Worm (Caenorhabditis elegans) whole organism, young adult: Measurements from ENCODE around the gene slc-36.5.
A peak's percentile ranks its signal among the peaks of the same experiment; 100 is the strongest.

Experiments used
- B0035.1 ChIP-seq: sonication (generic microtip); optimal IDR thresholded peaks from 2 replicates; lab custom pipeline; 2016; ENCODE audit warnings: missing genetic modification characterization, mild to moderate bottlenecking, missing compliant biosample characterization, missing genotype, missing genetic modification reagents
- B0336.3 ChIP-seq: fragments of 200-800 bp; sonication (Bioruptor generic); IDR thresholded peaks from 2 replicates; pipeline ENCODE4 v1.3.6; 2022; ENCODE audit warnings: missing genetic modification characterization, missing compliant biosample characterization
- F52B5.7 ChIP-seq: sonication (generic microtip); optimal IDR thresholded peaks from 2 replicates; lab custom pipeline; 2016; ENCODE audit warnings: mild to moderate bottlenecking, missing genetic modification characterization, missing compliant biosample characterization
- F57A8.1 ChIP-seq: fragments of 200-800 bp; sonication (Bioruptor generic); optimal IDR thresholded peaks from 2 replicates; lab custom pipeline; 2018; ENCODE audit warnings: mild to moderate bottlenecking, missing genetic modification characterization, moderate library complexity, missing compliant biosample characterization
- F57C9.4 ChIP-seq: sonication (generic microtip); optimal IDR thresholded peaks from 2 replicates; lab custom pipeline; 2017; ENCODE audit warnings: mild to moderate bottlenecking, missing genetic modification characterization, missing compliant biosample characterization
- cebp-1 ChIP-seq, 2 experiments: fragments of 200-800 bp in 1 of 2; sonication (Bioruptor generic) in 1 of 2; sonication (generic microtip) in 1 of 2; IDR thresholded peaks in 1 of 2; optimal IDR thresholded peaks in 1 of 2; 2 replicates each; pipeline versions ENCODE4 v1.3.6 to Lab custom; 2017 to 2022; ENCODE audit warnings: missing compliant biosample characterization in 2 of 2, missing genetic modification characterization in 2 of 2, mild to moderate bottlenecking in 1 of 2, missing genetic modification reagents in 1 of 2, moderate library complexity in 1 of 2
- ceh-27 ChIP-seq: fragments of 200-800 bp; sonication (Bioruptor generic); optimal IDR thresholded peaks from 2 replicates; lab custom pipeline; 2018; ENCODE audit warnings: mild to moderate bottlenecking, missing genetic modification characterization, moderate library complexity, missing compliant biosample characterization
- ceh-79 ChIP-seq: sonication (generic microtip); optimal IDR thresholded peaks from 2 replicates; lab custom pipeline; 2017; ENCODE audit warnings: mild to moderate bottlenecking, missing genetic modification characterization, missing compliant biosample characterization
- chd-7 ChIP-seq: sonication (generic microtip); optimal IDR thresholded peaks from 2 replicates; lab custom pipeline; 2016; ENCODE audit warnings: mild to moderate bottlenecking, missing genetic modification characterization, moderate library complexity, missing compliant biosample characterization
- dox-1 ChIP-seq: fragments of 200-800 bp; sonication (Bioruptor generic); IDR thresholded peaks from 2 replicates; pipeline ENCODE4 v1.3.6; 2022; ENCODE audit warnings: missing genetic modification reagents, missing genetic modification characterization, missing compliant biosample characterization
- dpl-1 ChIP-seq: fragments of 150-350 bp; optimal IDR thresholded peaks from 2 replicates; lab custom pipeline; 2014; ENCODE audit warnings: missing biosample characterization, missing genetic modification reagents, missing genetic modification characterization
- efl-1 ChIP-seq: fragments of 150-350 bp; optimal IDR thresholded peaks from 2 replicates; lab custom pipeline; 2014; ENCODE audit warnings: missing biosample characterization, missing genetic modification reagents, missing genetic modification characterization
- ekl-4 ChIP-seq: fragments of 200-800 bp; sonication (Bioruptor generic); IDR thresholded peaks from 2 replicates; pipeline ENCODE4 v1.3.6; 2022; ENCODE audit warnings: missing genetic modification reagents, missing genetic modification characterization, missing compliant biosample characterization
- hmg-1.2 ChIP-seq: fragments of 200-800 bp; sonication (Bioruptor generic); IDR thresholded peaks from 2 replicates; pipeline ENCODE4 v1.3.6; 2022; ENCODE audit warnings: missing genetic modification reagents, missing genetic modification characterization, missing compliant biosample characterization
- hsf-1 ChIP-seq: fragments of 200-800 bp; sonication (Bioruptor generic); IDR thresholded peaks from 2 replicates; pipeline ENCODE4 v1.3.6; 2022; ENCODE audit warnings: missing genetic modification reagents, missing genetic modification characterization, missing compliant biosample characterization
- let-526 ChIP-seq: fragments of 200-800 bp; sonication (Bioruptor generic); IDR thresholded peaks from 2 replicates; pipeline ENCODE4 v1.3.6; 2022; ENCODE audit warnings: missing genetic modification reagents, missing genetic modification characterization, missing compliant biosample characterization
- lin-35 ChIP-seq, 3 experiments: fragments of 150-350 bp in 2 of 3; sonication (generic microtip) in 1 of 3; optimal IDR thresholded peaks; 2 replicates each; lab custom pipeline; 2014 to 2018; ENCODE audit warnings: missing biosample characterization in 3 of 3, missing genetic modification characterization in 3 of 3, missing genetic modification reagents in 3 of 3
- lin-40 ChIP-seq: sonication (generic microtip); optimal IDR thresholded peaks from 2 replicates; lab custom pipeline; 2016; ENCODE audit warnings: missing genetic modification characterization, mild to moderate bottlenecking, missing compliant biosample characterization, missing genotype, missing genetic modification reagents
- lin-54 ChIP-seq: fragments of 200-800 bp; sonication (Bioruptor generic); optimal IDR thresholded peaks from 2 replicates; lab custom pipeline; 2018; ENCODE audit warnings: mild to moderate bottlenecking, missing genetic modification characterization, missing compliant biosample characterization
- lsl-1 ChIP-seq: fragments of 200-800 bp; sonication (Bioruptor generic); optimal IDR thresholded peaks from 2 replicates; lab custom pipeline; 2018; ENCODE audit warnings: mild to moderate bottlenecking, missing genetic modification characterization, moderate library complexity, missing compliant biosample characterization
- madf-8 ChIP-seq: fragments of 200-800 bp; sonication (Bioruptor generic); conservative IDR thresholded peaks from 2 replicates; pipeline ENCODE4 v1.3.6; 2022; ENCODE audit warnings: missing genetic modification reagents, missing genetic modification characterization, missing compliant biosample characterization
- mes-4 ChIP-seq: sonication (generic microtip); optimal IDR thresholded peaks from 2 replicates; lab custom pipeline; 2016; ENCODE audit warnings: missing genotype, missing genetic modification characterization, missing compliant biosample characterization
- nfya-1 ChIP-seq: sonication (generic microtip); optimal IDR thresholded peaks from 2 replicates; lab custom pipeline; 2017; ENCODE audit warnings: antibody characterized with exemption, missing compliant biosample characterization, missing genetic modification characterization, borderline replicate concordance; ENCODE audit not compliant: insufficient read depth
- nfyb-1 ChIP-seq: fragments of 200-800 bp; sonication (Bioruptor generic); IDR thresholded peaks from 2 replicates; pipeline ENCODE4 v1.3.6; 2022; ENCODE audit warnings: missing genetic modification reagents, missing genetic modification characterization, missing compliant biosample characterization
- nhr-80 ChIP-seq: sonication (generic microtip); optimal IDR thresholded peaks from 2 replicates; lab custom pipeline; 2016; ENCODE audit warnings: missing genetic modification characterization, missing compliant biosample characterization
- pha-4 ChIP-seq: fragments of 150-350 bp; sonication (generic microtip); optimal IDR thresholded peaks from 2 replicates; lab custom pipeline; 2014; ENCODE audit warnings: missing biosample characterization, missing genetic modification reagents, missing genetic modification characterization
- rec-8 ChIP-seq, 2 experiments: sonication (generic microtip); optimal IDR thresholded peaks; 2 replicates each; lab custom pipeline; 2016; ENCODE audit warnings: mild to moderate bottlenecking in 2 of 2, missing genetic modification characterization in 2 of 2, missing genetic modification reagents in 2 of 2, missing genotype in 2 of 2, missing biosample characterization in 1 of 2, missing compliant biosample characterization in 1 of 2, moderate library complexity in 1 of 2
- rpc-1 ChIP-seq, 2 experiments: fragments of 150-350 bp in 1 of 2; sonication (generic microtip) in 1 of 2; optimal IDR thresholded peaks; 2 replicates each; lab custom pipeline; 2014 to 2018; ENCODE audit warnings: missing biosample characterization in 1 of 2, missing genetic modification characterization in 1 of 2, missing genetic modification reagents in 1 of 2, missing genotype in 1 of 2
- snpc-3.4 ChIP-seq: sonication (generic microtip); optimal IDR thresholded peaks from 2 replicates; lab custom pipeline; 2017; ENCODE audit warnings: missing genetic modification characterization, mild to moderate bottlenecking, missing compliant biosample characterization, antibody characterized with exemption, moderate library complexity, missing genotype, missing genetic modification reagents
- somi-1 ChIP-seq: fragments of 200-800 bp; sonication (Bioruptor generic); optimal IDR thresholded peaks from 2 replicates; lab custom pipeline; 2018; ENCODE audit warnings: mild to moderate bottlenecking, missing genetic modification characterization, missing compliant biosample characterization
- tbx-9 ChIP-seq: sonication (generic microtip); optimal IDR thresholded peaks from 2 replicates; lab custom pipeline; 2016; ENCODE audit warnings: borderline replicate concordance, missing genetic modification characterization, inconsistent platforms, missing compliant biosample characterization
- xnd-1 ChIP-seq: sonication (generic microtip); optimal IDR thresholded peaks from 2 replicates; lab custom pipeline; 2016; ENCODE audit warnings: missing genotype, missing genetic modification reagents, missing genetic modification characterization, missing compliant biosample characterization
- ztf-25 ChIP-seq: fragments of 200-800 bp; sonication (Bioruptor generic); IDR thresholded peaks from 2 replicates; pipeline ENCODE4 v1.3.6; 2022; ENCODE audit warnings: missing genetic modification reagents, missing genetic modification characterization, missing compliant biosample characterization
- ztf-26 ChIP-seq: sonication (generic microtip); optimal IDR thresholded peaks from 2 replicates; lab custom pipeline; 2017; ENCODE audit warnings: missing genetic modification characterization, missing compliant biosample characterization
- ztf-28 ChIP-seq: fragments of 200-800 bp; sonication (Bioruptor generic); IDR thresholded peaks from 2 replicates; pipeline ENCODE4 v1.3.6; 2022; ENCODE audit warnings: missing genetic modification reagents, missing genetic modification characterization, missing compliant biosample characterization
- ztf-3 ChIP-seq: fragments of 200-800 bp; sonication (Bioruptor generic); optimal IDR thresholded peaks from 2 replicates; lab custom pipeline; 2018; ENCODE audit warnings: mild to moderate bottlenecking, missing genetic modification characterization, missing compliant biosample characterization

slc-36.5 gene

ce11 chrII:6838977-6839376 is 37.9 kb downstream of the slc-36.5 start:
- TF ChIP-seq B0336.3 (GFP tag; lab: Robert Waterston, UW): no peak
- TF ChIP-seq nhr-80 (tag; lab: Kevin White, UChicago): peak; percentile 16
- TF ChIP-seq nfyb-1: no peak
- TF ChIP-seq ceh-27 (GFP tag; lab: Kevin White, UChicago): peak; percentile 0
- no peak for TF ChIP-seq lsl-1 (GFP tag; lab: Kevin White, UChicago)
- TF ChIP-seq somi-1 (GFP tag; lab: Kevin White, UChicago): peak; percentile 22
- TF ChIP-seq cebp-1 (GFP tag; IDR thresholded peaks at IDR 0.05; lab: Robert Waterston, UW): no peak
- peak; percentile 38 for TF ChIP-seq cebp-1 (tag; optimal IDR thresholded peaks at IDR 0.05; lab: Kevin White, UChicago)
- peak; percentile 3; the same call in 1 of the 2 replicates for TF ChIP-seq hmg-1.2 (GFP tag; lab: Robert Waterston, UW)

- TF ChIP-seq snpc-3.4: no peak
- no peak for TF ChIP-seq lin-54
- peak; percentile 9 for TF ChIP-seq chd-7
- TF ChIP-seq lin-35 (GFP tag; optimal IDR thresholded peaks at IDR 0.05; lab: Kevin White, UChicago): no peak
- no peak for TF ChIP-seq rec-8 (tag; optimal IDR thresholded peaks at IDR 0.05; lab: Kevin White, UChicago)
- TF ChIP-seq lin-40 (tag; lab: Kevin White, UChicago): no peak
- TF ChIP-seq ceh-27 (GFP tag; lab: Kevin White, UChicago): no peak
- no peak for TF ChIP-seq ztf-26 (tag; lab: Kevin White, UChicago)
- 0 out of 2 replicates have a peak, but pooled peaks have one; percentile 29 for TF ChIP-seq let-526 (GFP tag; lab: Robert Waterston, UW)
- no peak for TF ChIP-seq F57A8.1 (GFP tag; lab: Kevin White, UChicago)
- no peak for TF ChIP-seq madf-8
- TF ChIP-seq dpl-1: no peak
- no peak for TF ChIP-seq ekl-4 (GFP tag; lab: Robert Waterston, UW)
- no peak for TF ChIP-seq ztf-25 (GFP tag; lab: Robert Waterston, UW)
- TF ChIP-seq, all 124 proteins: peak for 2
Observed at ce11 chrII:6838270-6838878, 38.5 kb downstream of the slc-36.5 start.

ce11 chrII:6836762-6837566 is 39.9 kb downstream of the slc-36.5 start:
- TF ChIP-seq ztf-28 (GFP tag; lab: Robert Waterston, UW) (no peak), ztf-3 (GFP tag; lab: Kevin White, UChicago) (no peak), hsf-1 (no peak), xnd-1 (tag; lab: Kevin White, UChicago) (no peak), F52B5.7 (no peak), pha-4 (tag; lab: Kevin White, UChicago) (peak; percentile 14), ceh-79 (tag; lab: Kevin White, UChicago) (no peak), rpc-1 (optimal IDR thresholded peaks at IDR 0.05; lab: Kevin White, UChicago) (no peak), rpc-1 (tag; optimal IDR thresholded peaks at IDR 0.05; lab: Kevin White, UChicago) (no peak), tbx-9 (tag; lab: Kevin White, UChicago) (no peak), mes-4 (tag; lab: Kevin White, UChicago) (no peak), nhr-80 (tag; lab: Kevin White, UChicago) (peak; percentile 69), cebp-1 (GFP tag; IDR thresholded peaks at IDR 0.05; lab: Robert Waterston, UW) (no peak), cebp-1 (tag; optimal IDR thresholded peaks at IDR 0.05; lab: Kevin White, UChicago) (peak; percentile 39), dox-1 (GFP tag; lab: Robert Waterston, UW) (0 out of 2 replicates have a peak, but pooled peaks have one; percentile 5), nfya-1 (tag; lab: Kevin White, UChicago) (no peak), B0035.1 (tag; lab: Kevin White, UChicago) (no peak), F57C9.4 (tag; lab: Kevin White, UChicago) (no peak), efl-1 (GFP tag; lab: Kevin White, UChicago) (no peak)
